Fruit fly (Drosophila melanogaster): ENCODE measurements around the gene GABPI.

dm6 chr2L:3044660-3045504, 14.5 kb downstream of the GABPI start:
- no peak for TF ChIP-seq CG8478 (optimal IDR thresholded peaks at IDR 0.05)
- TF ChIP-seq CTCF (optimal IDR thresholded peaks at IDR 0.05): no peak
